Worm (Caenorhabditis elegans): ENCODE data around the gene sri-2.

- TF ChIP-seq nhr-237 (tag; optimal IDR thresholded peaks at IDR 0.05) (no peak), nfya-1 (tag; optimal IDR thresholded peaks at IDR 0.05; ENCODE audit: insufficient read depth) (no peak), ztf-4 (tag; optimal IDR thresholded peaks at IDR 0.05) (no peak), ama-1 (optimal IDR thresholded peaks at IDR 0.05) (no peak), mdl-1 (tag; optimal IDR thresholded peaks at IDR 0.05) (no peak), pqm-1 (tag; optimal IDR thresholded peaks at IDR 0.05) (no peak), lin-39 (tag; optimal IDR thresholded peaks at IDR 0.05) (no peak), fkh-10 (GFP tag; optimal IDR thresholded peaks at IDR 0.05) (no peak), ceh-16 (tag; optimal IDR thresholded peaks at IDR 0.05) (no peak), fkh-2 (tag; optimal IDR thresholded peaks at IDR 0.05) (no peak)
Measured at ce11 chrV:15950903-15951302, 14.1 kb downstream of the sri-2 start, which contains the start of gene srw-59.

Data from whole organism, L3 larva.